Fruit fly (Drosophila melanogaster) whole organism: ENCODE data around the gene Art8.

Experiments used
- CG8478 ChIP-seq: fragments of >200 bp; optimal IDR thresholded peaks from 2 replicates; lab custom pipeline; 2018; ENCODE audit warnings: inconsistent platforms
- Dll ChIP-seq: fragments of >200 bp; optimal IDR thresholded peaks from 2 replicates; lab custom pipeline; 2017
- EcR ChIP-seq, 2 experiments: fragments of >200 bp; optimal IDR thresholded peaks; 2 replicates each; lab custom pipeline; 2017; ENCODE audit warnings: missing biosample characterization in 2 of 2, missing genetic modification characterization in 2 of 2, missing genetic modification reagents in 2 of 2
- pan ChIP-seq: fragments of >200 bp; optimal IDR thresholded peaks from 2 replicates; lab custom pipeline; 2017
- psq ChIP-seq: fragments of >200 bp; optimal IDR thresholded peaks from 2 replicates; lab custom pipeline; 2017
- usp ChIP-seq: fragments of >200 bp; optimal IDR thresholded peaks from 2 replicates; lab custom pipeline; 2017; ENCODE audit warnings: missing biosample characterization, missing genetic modification characterization, mixed read lengths

DNA sequence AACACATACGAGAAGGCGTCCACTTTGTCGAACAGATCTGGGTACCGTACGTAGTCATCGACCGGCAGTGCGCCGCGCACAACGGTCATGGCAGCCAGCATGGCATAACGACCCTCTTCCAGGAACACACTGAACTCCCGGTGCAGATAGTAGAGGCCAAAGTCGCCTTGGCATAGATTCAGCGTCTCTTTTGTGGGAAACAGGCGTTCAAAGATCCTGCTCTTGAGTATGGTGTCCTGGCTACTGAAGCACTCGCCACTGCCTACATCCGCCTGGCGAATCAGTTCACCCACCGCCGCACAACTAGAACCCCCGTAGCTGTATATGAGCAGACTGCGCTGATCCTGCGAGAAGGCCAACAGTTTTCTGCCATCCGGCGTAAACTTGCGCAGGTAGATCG lies 36.2 kb downstream of the Art8 start:
- TF ChIP-seq usp (GFP tag; lab: Kevin White, UChicago) (no peak), pan (lab: Kevin White, UChicago) (no peak), Dll (lab: Kevin White, UChicago) (no peak), EcR (GFP tag; optimal IDR thresholded peaks at IDR 0.05; lab: Kevin White, UChicago) (no peak), CG8478 (lab: Kevin White, UChicago) (no peak), psq (lab: Kevin White, UChicago) (no peak)
